Fruit fly (Drosophila melanogaster) whole organism, embryonic: Measurements from ENCODE around the gene CG4297.

Experiments
- ATbp ChIP-seq: fragments of 200-800 bp; sonication (Bioruptor generic); optimal IDR thresholded peaks from 2 replicates; lab custom pipeline; 2017; ENCODE audit warnings: missing biosample characterization, mild to moderate bottlenecking, missing genetic modification characterization, missing genetic modification reagents
- Atf-2 ChIP-seq: fragments of 200-800 bp; sonication (Bioruptor generic); optimal IDR thresholded peaks from 2 replicates; lab custom pipeline; 2016; ENCODE audit warnings: missing biosample characterization, missing genetic modification characterization
- CG10321 ChIP-seq: fragments of 200-800 bp; sonication (Bioruptor generic); IDR thresholded peaks from 2 replicates; pipeline ENCODE4 v1.3.6; 2022; ENCODE audit warnings: missing biosample characterization, missing genetic modification characterization
- CG10654 ChIP-seq: fragments of 200-800 bp; sonication (Bioruptor generic); optimal IDR thresholded peaks from 2 replicates; lab custom pipeline; 2016; ENCODE audit warnings: missing biosample characterization, missing genetic modification characterization
- CG12155 ChIP-seq: fragments of 200-800 bp; sonication (Bioruptor generic); optimal IDR thresholded peaks from 3 replicates; lab custom pipeline; 2016; ENCODE audit warnings: missing biosample characterization, missing genetic modification characterization
- CG12391 ChIP-seq: fragments of 200-800 bp; sonication (Bioruptor generic); optimal IDR thresholded peaks from 3 replicates; lab custom pipeline; 2018; ENCODE audit warnings: missing biosample characterization, mild to moderate bottlenecking, missing genetic modification characterization, moderate library complexity
- CG15011 ChIP-seq: fragments of 200-800 bp; sonication (Bioruptor generic); optimal IDR thresholded peaks from 3 replicates; lab custom pipeline; 2018; ENCODE audit warnings: missing biosample characterization, mild to moderate bottlenecking, missing genetic modification characterization
- CG1647 ChIP-seq: fragments of 200-800 bp; sonication (Bioruptor generic); optimal IDR thresholded peaks from 3 replicates; lab custom pipeline; 2016; ENCODE audit warnings: missing biosample characterization, missing genetic modification characterization
- CG16779 ChIP-seq: fragments of 200-800 bp; sonication (Bioruptor generic); IDR thresholded peaks from 2 replicates; pipeline ENCODE4 v1.3.6; 2022; ENCODE audit warnings: missing biosample characterization, missing genetic modification characterization
- CG18262 ChIP-seq: fragments of 200-800 bp; optimal IDR thresholded peaks from 3 replicates; lab custom pipeline; 2019; ENCODE audit warnings: missing biosample characterization, mild to moderate bottlenecking, missing genetic modification characterization, moderate library complexity
- CG34376 ChIP-seq: fragments of 200-800 bp; sonication (Bioruptor generic); optimal IDR thresholded peaks from 2 replicates; lab custom pipeline; 2018; ENCODE audit warnings: missing biosample characterization, mild to moderate bottlenecking, missing genetic modification characterization
- CG4820 ChIP-seq: fragments of 200-800 bp; sonication (Bioruptor generic); optimal IDR thresholded peaks from 3 replicates; lab custom pipeline; 2016; ENCODE audit warnings: missing biosample characterization, missing genetic modification characterization
- CG5953 ChIP-seq: fragments of 200-800 bp; sonication (Bioruptor generic); IDR thresholded peaks from 2 replicates; pipeline ENCODE4 v1.3.6; 2022; ENCODE audit warnings: missing biosample characterization, missing genetic modification characterization
- CG7928 ChIP-seq: fragments of 200-800 bp; sonication (Bioruptor generic); optimal IDR thresholded peaks from 2 replicates; lab custom pipeline; 2017; ENCODE audit warnings: missing biosample characterization, mild to moderate bottlenecking, missing genetic modification characterization
- CG9932 ChIP-seq: fragments of 200-800 bp; sonication (Bioruptor generic); IDR thresholded peaks from 2 replicates; pipeline ENCODE4 v1.3.6; 2022; ENCODE audit warnings: missing biosample characterization, missing genetic modification characterization
- Chrac-16 ChIP-seq: fragments of 200-800 bp; sonication (Bioruptor generic); optimal IDR thresholded peaks from 3 replicates; lab custom pipeline; 2016; ENCODE audit warnings: missing biosample characterization, missing genetic modification characterization
- D ChIP-seq, 2 experiments: fragments of 200-800 bp in 1 of 2; fragments of >200 bp in 1 of 2; sonication (Bioruptor generic) in 1 of 2; optimal IDR thresholded peaks; 2 replicates in 1 of 2; 3 replicates in 1 of 2; lab custom pipeline; 2017; ENCODE audit warnings: mild to moderate bottlenecking in 1 of 2, missing biosample characterization in 1 of 2, missing genetic modification characterization in 1 of 2, missing genetic modification reagents in 1 of 2
- Deaf1 ChIP-seq: fragments of 200-800 bp; optimal IDR thresholded peaks from 3 replicates; lab custom pipeline; 2019; ENCODE audit warnings: missing biosample characterization, mild to moderate bottlenecking, missing genetic modification characterization, moderate library complexity
- Dek ChIP-seq: fragments of 200-800 bp; sonication (Bioruptor generic); optimal IDR thresholded peaks from 3 replicates; lab custom pipeline; 2019; ENCODE audit warnings: missing biosample characterization, mild to moderate bottlenecking, missing genetic modification characterization, moderate library complexity
- Dp ChIP-seq: fragments of 200-800 bp; sonication (Bioruptor generic); optimal IDR thresholded peaks from 2 replicates; lab custom pipeline; 2018; ENCODE audit warnings: missing biosample characterization, mild to moderate bottlenecking, missing genetic modification characterization, moderate library complexity
- HLH3B ChIP-seq: fragments of 200-800 bp; sonication (Bioruptor generic); IDR thresholded peaks from 2 replicates; pipeline ENCODE4 v1.3.6; 2022; ENCODE audit warnings: missing biosample characterization, missing genetic modification characterization
- Hand ChIP-seq: fragments of 200-800 bp; sonication (Bioruptor generic); optimal IDR thresholded peaks from 2 replicates; lab custom pipeline; 2017; ENCODE audit warnings: mild to moderate bottlenecking, missing biosample characterization, missing genetic modification reagents, missing genetic modification characterization
- Hr39 ChIP-seq: fragments of >200 bp; optimal IDR thresholded peaks from 2 replicates; lab custom pipeline; 2017
- Nf-YC ChIP-seq: fragments of 200-800 bp; optimal IDR thresholded peaks from 3 replicates; lab custom pipeline; 2019; ENCODE audit warnings: missing biosample characterization, mild to moderate bottlenecking, missing genetic modification characterization, moderate library complexity
- Ptx1 ChIP-seq: fragments of 200-800 bp; sonication (Bioruptor generic); IDR thresholded peaks from 2 replicates; pipeline ENCODE4 v1.3.6; 2022; ENCODE audit warnings: missing biosample characterization, missing genetic modification characterization
- Scr ChIP-seq: fragments of 200-800 bp; sonication (Bioruptor generic); IDR thresholded peaks from 2 replicates; pipeline ENCODE4 v1.3.6; 2022; ENCODE audit warnings: missing biosample characterization, missing genetic modification characterization; ENCODE audit not compliant: partially characterized antibody
- Sry-β ChIP-seq: fragments of 200-800 bp; sonication (Bioruptor generic); optimal IDR thresholded peaks from 2 replicates; lab custom pipeline; 2018; ENCODE audit warnings: missing biosample characterization, mild to moderate bottlenecking, missing genetic modification characterization, moderate library complexity
- Trl ChIP-seq, 3 experiments: fragments of >200 bp in 2 of 3; fragments of 200-800 bp in 1 of 3; sonication (Bioruptor generic) in 1 of 3; optimal IDR thresholded peaks; 2 replicates in 1 of 3; 3 replicates in 2 of 3; lab custom pipeline; 2016 to 2017; ENCODE audit warnings: missing biosample characterization in 1 of 3, missing genetic modification characterization in 1 of 3
- Xbp1 ChIP-seq: fragments of 200-800 bp; sonication (Bioruptor generic); optimal IDR thresholded peaks from 3 replicates; lab custom pipeline; 2016; ENCODE audit warnings: missing biosample characterization, mild to moderate bottlenecking, missing genetic modification characterization
- cas ChIP-seq: fragments of 200-800 bp; sonication (Bioruptor generic); IDR thresholded peaks from 2 replicates; pipeline ENCODE4 v1.3.6; 2022; ENCODE audit warnings: missing biosample characterization, missing genetic modification characterization
- caup ChIP-seq: fragments of 200-800 bp; sonication (Bioruptor generic); optimal IDR thresholded peaks from 3 replicates; lab custom pipeline; 2017; ENCODE audit warnings: missing biosample characterization, mild to moderate bottlenecking, missing genetic modification characterization, moderate library complexity; ENCODE audit not compliant: severe bottlenecking
- da ChIP-seq: fragments of 200-800 bp; sonication (Bioruptor generic); optimal IDR thresholded peaks from 2 replicates; lab custom pipeline; 2016; ENCODE audit warnings: missing biosample characterization, missing genetic modification characterization
- danr ChIP-seq: fragments of 200-800 bp; sonication (Bioruptor generic); IDR thresholded peaks from 2 replicates; pipeline ENCODE4 v1.3.6; 2022; ENCODE audit warnings: missing biosample characterization, missing genetic modification characterization
- exex ChIP-seq: fragments of 200-800 bp; sonication (Bioruptor generic); optimal IDR thresholded peaks from 4 replicates; lab custom pipeline; 2018; ENCODE audit warnings: missing biosample characterization, mild to moderate bottlenecking, missing genetic modification characterization, moderate library complexity
- gem ChIP-seq: fragments of 200-800 bp; sonication (Bioruptor generic); optimal IDR thresholded peaks from 2 replicates; lab custom pipeline; 2019; ENCODE audit warnings: missing biosample characterization, mild to moderate bottlenecking, missing genetic modification characterization, moderate library complexity
- hbn ChIP-seq: fragments of 200-800 bp; sonication (Bioruptor generic); IDR thresholded peaks from 2 replicates; pipeline ENCODE4 v1.3.6; 2022; ENCODE audit warnings: missing biosample characterization, missing genetic modification characterization; ENCODE audit not compliant: partially characterized antibody
- ind ChIP-seq: fragments of 200-800 bp; sonication (Bioruptor generic); optimal IDR thresholded peaks from 3 replicates; lab custom pipeline; 2016; ENCODE audit warnings: missing biosample characterization, missing genetic modification characterization
- lmd ChIP-seq: fragments of 200-800 bp; sonication (Bioruptor generic); IDR thresholded peaks from 2 replicates; pipeline ENCODE4 v1.3.6; 2022; ENCODE audit warnings: missing biosample characterization, missing genetic modification characterization
- luna ChIP-seq: fragments of 200-800 bp; sonication (Bioruptor generic); optimal IDR thresholded peaks from 2 replicates; lab custom pipeline; 2016; ENCODE audit warnings: missing biosample characterization, missing genetic modification characterization
- nerfin-1 ChIP-seq: fragments of 200-800 bp; sonication (Bioruptor generic); optimal IDR thresholded peaks from 3 replicates; lab custom pipeline; 2019; ENCODE audit warnings: missing biosample characterization, mild to moderate bottlenecking, missing genetic modification characterization, moderate library complexity
- pros ChIP-seq: fragments of 200-800 bp; sonication (Bioruptor generic); optimal IDR thresholded peaks from 3 replicates; lab custom pipeline; 2019; ENCODE audit warnings: missing biosample characterization, mild to moderate bottlenecking, missing genetic modification characterization, moderate library complexity
- sob ChIP-seq: fragments of 200-800 bp; sonication (Bioruptor generic); IDR thresholded peaks from 2 replicates; pipeline ENCODE4 v1.3.6; 2022; ENCODE audit warnings: missing biosample characterization, missing genetic modification characterization
- sug ChIP-seq: fragments of 200-800 bp; optimal IDR thresholded peaks from 2 replicates; lab custom pipeline; 2019; ENCODE audit warnings: missing biosample characterization, mild to moderate bottlenecking, missing genetic modification characterization, moderate library complexity
- tin ChIP-seq: fragments of 200-800 bp; sonication (Bioruptor generic); optimal IDR thresholded peaks from 3 replicates; lab custom pipeline; 2016; ENCODE audit warnings: missing biosample characterization, missing genetic modification characterization
- tna ChIP-seq: fragments of 200-800 bp; sonication (Bioruptor generic); IDR thresholded peaks from 2 replicates; pipeline ENCODE4 v1.3.6; 2022; ENCODE audit warnings: missing biosample characterization, missing genetic modification characterization; ENCODE audit not compliant: partially characterized antibody
- ttk ChIP-seq: fragments of 200-800 bp; sonication (Bioruptor generic); IDR thresholded peaks from 2 replicates; pipeline ENCODE4 v2.1.2; 2022; ENCODE audit warnings: missing biosample characterization, missing genetic modification characterization
- tup ChIP-seq: fragments of 200-800 bp; sonication (Bioruptor generic); optimal IDR thresholded peaks from 2 replicates; lab custom pipeline; 2016; ENCODE audit warnings: missing biosample characterization, mild to moderate bottlenecking, missing genetic modification characterization, moderate library complexity
- usp ChIP-seq: fragments of >200 bp; optimal IDR thresholded peaks from 2 replicates; lab custom pipeline; 2017; ENCODE audit warnings: missing biosample characterization, missing genetic modification characterization
- wdn ChIP-seq: fragments of 200-800 bp; sonication (Bioruptor generic); IDR thresholded peaks from 2 replicates; pipeline ENCODE4 v1.3.6; 2022; ENCODE audit warnings: missing biosample characterization, missing genetic modification characterization
- wor ChIP-seq: fragments of 200-800 bp; sonication (Bioruptor generic); IDR thresholded peaks from 2 replicates; pipeline ENCODE4 v1.3.6; 2022; ENCODE audit warnings: missing biosample characterization, missing genetic modification characterization
- zf30C ChIP-seq: fragments of 200-800 bp; sonication (Bioruptor generic); optimal IDR thresholded peaks from 3 replicates; lab custom pipeline; 2018; ENCODE audit warnings: missing biosample characterization, mild to moderate bottlenecking, missing genetic modification characterization

Gene CG4297

dm6 chr2L:412931-413330 is 59.1 kb downstream of the CG4297 start (continued):
- TF ChIP-seq tna (GFP tag; lab: Robert Waterston, UW): no peak
- TF ChIP-seq CG18262 (tag; lab: Kevin White, UChicago): no peak
- TF ChIP-seq nerfin-1 (tag; lab: Kevin White, UChicago): no peak
- TF ChIP-seq CG7928 (GFP tag; lab: Kevin White, UChicago): no peak
- TF ChIP-seq Ptx1: peak; percentile 41; the same call in 1 of the 2 replicates
- TF ChIP-seq ATbp (GFP tag; lab: Kevin White, UChicago): no peak
- TF ChIP-seq CG10654 (GFP tag; lab: Kevin White, UChicago): no peak
- no peak for TF ChIP-seq Nf-YC
- TF ChIP-seq sob (GFP tag; lab: Robert Waterston, UW): no peak
- peak; percentile 38; the same call in 1 of the 2 replicates for TF ChIP-seq lmd (GFP tag; lab: Robert Waterston, UW)
- no peak for TF ChIP-seq Chrac-16 (GFP tag; lab: Kevin White, UChicago)
- no peak for TF ChIP-seq wdn (GFP tag; lab: Robert Waterston, UW)
- no peak for TF ChIP-seq da (GFP tag; lab: Kevin White, UChicago)
- TF ChIP-seq CG4820 (GFP tag; lab: Kevin White, UChicago): no peak
- TF ChIP-seq Scr: no peak
- TF ChIP-seq tup (GFP tag; lab: Kevin White, UChicago): peak; percentile 11
- TF ChIP-seq Deaf1 (tag; lab: Kevin White, UChicago): no peak
- no peak for TF ChIP-seq danr (GFP tag; lab: Robert Waterston, UW)
- no peak for TF ChIP-seq Dek
- no peak for TF ChIP-seq CG1647 (GFP tag; lab: Kevin White, UChicago)
- no peak for TF ChIP-seq cas (GFP tag; lab: Robert Waterston, UW)
- no peak for TF ChIP-seq CG10321 (GFP tag; lab: Robert Waterston, UW)
- no peak for TF ChIP-seq gem (tag; lab: Kevin White, UChicago)
- no peak for TF ChIP-seq luna (GFP tag; lab: Kevin White, UChicago)
- TF ChIP-seq CG16779 (GFP tag; lab: Robert Waterston, UW): no peak
- TF ChIP-seq Atf-2: no peak
- peak; percentile 2 for TF ChIP-seq Hand (GFP tag; lab: Kevin White, UChicago)
- no peak for TF ChIP-seq D (optimal IDR thresholded peaks at IDR 0.05; lab: Kevin White, UChicago)
- no peak for TF ChIP-seq D (GFP tag; optimal IDR thresholded peaks at IDR 0.05; lab: Kevin White, UChicago)
- no peak for TF ChIP-seq pros (GFP tag; lab: Kevin White, UChicago)
- no peak for TF ChIP-seq zf30C (GFP tag; lab: Kevin White, UChicago)
- peak; percentile 44 for TF ChIP-seq ind (GFP tag; lab: Kevin White, UChicago)
- TF ChIP-seq usp: no peak
- TF ChIP-seq Hr39 (lab: Kevin White, UChicago): no peak
- TF ChIP-seq CG15011: no peak
- TF ChIP-seq caup (GFP tag; lab: Kevin White, UChicago): no peak
- no peak for TF ChIP-seq Sry-β (GFP tag; lab: Kevin White, UChicago)
- no peak for TF ChIP-seq CG9932
- TF ChIP-seq CG34376 (GFP tag; lab: Kevin White, UChicago): peak; percentile 5
- no peak for TF ChIP-seq ttk
- peak; percentile 24 for TF ChIP-seq CG12155 (GFP tag; lab: Kevin White, UChicago)
- no peak for TF ChIP-seq Trl (optimal IDR thresholded peaks at IDR 0.05; lab: Kevin White, UChicago)
- no peak for TF ChIP-seq Trl (GFP tag; optimal IDR thresholded peaks at IDR 0.05; lab: Kevin White, UChicago)
- TF ChIP-seq HLH3B (GFP tag; lab: Robert Waterston, UW): 0 out of 2 replicates have a peak, but pooled peaks have one; percentile 5
- TF ChIP-seq hbn (GFP tag; lab: Robert Waterston, UW): no peak
- TF ChIP-seq sug (tag; lab: Kevin White, UChicago): peak; percentile 28
- no peak for TF ChIP-seq wor (GFP tag; lab: Robert Waterston, UW)
- peak; percentile 22 for TF ChIP-seq exex (tag; lab: Kevin White, UChicago)
- TF ChIP-seq tin (GFP tag; lab: Kevin White, UChicago): no peak
- TF ChIP-seq Dp (GFP tag; lab: Kevin White, UChicago): no peak
- TF ChIP-seq CG5953 (GFP tag; lab: Robert Waterston, UW): no peak
- TF ChIP-seq Xbp1 (GFP tag; lab: Kevin White, UChicago): no peak
- TF ChIP-seq CG12391 (tag; lab: Kevin White, UChicago): peak; percentile 21
